Worm (Caenorhabditis elegans): ENCODE results near the gene ZK470.6.
"Not testable (repeated sequence)": the region's sequence is repeated elsewhere in the genome, so short reads cannot be mapped to it uniquely, and the experiment has no call there.

- TF ChIP-seq tab-1 (GFP tag; IDR thresholded peaks at IDR 0.05); ztf-29 (GFP tag; IDR thresholded peaks at IDR 0.05); klf-2 (GFP tag; conservative IDR thresholded peaks at IDR 0.05): not testable (repeated sequence)
Observed at ce11 chrX:4199829-4200228, 22.5 kb upstream of the ZK470.6 start, which contains the start of gene F20B6.5.

All from whole organism, midembryonic.